Worm (Caenorhabditis elegans) whole organism, L4 larva: ENCODE results near the gene F40A3.1.
A peak's percentile ranks its signal among the peaks of the same experiment; 100 is the strongest.

Experiments used
- D1046.2 ChIP-seq: fragments of 200-800 bp; sonication (Bioruptor generic); IDR thresholded peaks from 2 replicates; pipeline ENCODE4 v1.3.6; 2022; ENCODE audit warnings: missing genetic modification characterization, missing compliant biosample characterization
- F26F4.8 ChIP-seq: fragments of 200-800 bp; sonication (Bioruptor generic); conservative IDR thresholded peaks from 2 replicates; pipeline ENCODE4 v1.3.6; 2022; ENCODE audit warnings: missing genetic modification characterization, missing compliant biosample characterization
- F37D6.2 ChIP-seq: sonication (generic microtip); optimal IDR thresholded peaks from 2 replicates; lab custom pipeline; 2016; ENCODE audit warnings: mild to moderate bottlenecking, missing genetic modification characterization, missing compliant biosample characterization
- T20F7.1 ChIP-seq: fragments of 200-800 bp; sonication (Bioruptor generic); optimal IDR thresholded peaks from 2 replicates; lab custom pipeline; 2018; ENCODE audit warnings: mild to moderate bottlenecking, missing genetic modification characterization, missing compliant biosample characterization
- T26A8.4 ChIP-seq: fragments of 200-800 bp; sonication (Bioruptor generic); IDR thresholded peaks from 2 replicates; pipeline ENCODE4 v1.3.6; 2022; ENCODE audit warnings: missing genetic modification characterization, missing compliant biosample characterization
- ZK546.5 ChIP-seq, 2 experiments: sonication (generic microtip); optimal IDR thresholded peaks; 2 replicates each; lab custom pipeline; 2017; ENCODE audit warnings: missing biosample characterization in 2 of 2, missing genetic modification characterization in 2 of 2
- attf-4 ChIP-seq: sonication (generic microtip); optimal IDR thresholded peaks from 3 replicates; lab custom pipeline; 2017; ENCODE audit warnings: missing biosample characterization, missing genetic modification characterization
- ceh-32 ChIP-seq: sonication (generic microtip); optimal IDR thresholded peaks from 2 replicates; lab custom pipeline; 2016; ENCODE audit warnings: mild to moderate bottlenecking, missing genetic modification characterization, missing compliant biosample characterization; ENCODE audit not compliant: poor library complexity
- ceh-44 ChIP-seq: fragments of 200-800 bp; sonication (Bioruptor generic); IDR thresholded peaks from 2 replicates; pipeline ENCODE4 v1.3.6; 2022; ENCODE audit warnings: missing genetic modification reagents, missing genetic modification characterization, missing compliant biosample characterization
- ceh-62 ChIP-seq: sonication (generic microtip); optimal IDR thresholded peaks from 2 replicates; lab custom pipeline; 2017; ENCODE audit warnings: missing biosample characterization, missing genetic modification characterization
- ceh-82 ChIP-seq: sonication (generic microtip); optimal IDR thresholded peaks from 2 replicates; lab custom pipeline; 2017; ENCODE audit warnings: missing biosample characterization, missing genetic modification characterization
- daf-8 ChIP-seq: fragments of 200-800 bp; sonication (Bioruptor generic); IDR thresholded peaks from 2 replicates; pipeline ENCODE4 v1.3.6; 2022; ENCODE audit warnings: missing genetic modification characterization, missing compliant biosample characterization
- dmd-6 ChIP-seq: fragments of 200-800 bp; sonication (Bioruptor generic); IDR thresholded peaks from 2 replicates; pipeline ENCODE4 v1.3.6; 2022; ENCODE audit warnings: missing genetic modification reagents, missing genetic modification characterization, missing compliant biosample characterization
- dpl-1 ChIP-seq: fragments of 150-350 bp; optimal IDR thresholded peaks from 2 replicates; lab custom pipeline; 2014; ENCODE audit warnings: missing biosample characterization, missing genetic modification reagents, missing genetic modification characterization
- duxl-1 ChIP-seq: sonication (generic microtip); optimal IDR thresholded peaks from 2 replicates; lab custom pipeline; 2016; ENCODE audit warnings: mild to moderate bottlenecking, missing genetic modification characterization, moderate library complexity, missing compliant biosample characterization; ENCODE audit not compliant: poor library complexity
- dve-1 ChIP-seq: sonication (generic microtip); optimal IDR thresholded peaks from 2 replicates; lab custom pipeline; 2017; ENCODE audit warnings: antibody characterized with exemption, mild to moderate bottlenecking, missing genetic modification characterization, missing compliant biosample characterization; ENCODE audit not compliant: insufficient read depth
- fos-1 ChIP-seq: fragments of 150-350 bp; optimal IDR thresholded peaks from 2 replicates; lab custom pipeline; 2014; ENCODE audit warnings: missing biosample characterization, missing genetic modification characterization
- gei-8 ChIP-seq: fragments of 200-800 bp; sonication (Bioruptor generic); optimal IDR thresholded peaks from 2 replicates; lab custom pipeline; 2018; ENCODE audit warnings: mild to moderate bottlenecking, missing genetic modification characterization, missing compliant biosample characterization
- hif-1 ChIP-seq, 2 experiments: sonication (generic microtip); optimal IDR thresholded peaks; 2 replicates each; lab custom pipeline; 2016 to 2017; ENCODE audit warnings: missing compliant biosample characterization in 2 of 2, missing genetic modification characterization in 2 of 2, missing genetic modification reagents in 2 of 2, missing genotype in 2 of 2, mild to moderate bottlenecking in 1 of 2
- hlh-11 ChIP-seq: fragments of 200-800 bp; sonication (Bioruptor generic); optimal IDR thresholded peaks from 2 replicates; lab custom pipeline; 2018; ENCODE audit warnings: mild to moderate bottlenecking, missing genetic modification characterization, missing compliant biosample characterization
- hlh-30 ChIP-seq: sonication (generic microtip); optimal IDR thresholded peaks from 2 replicates; lab custom pipeline; 2017; ENCODE audit warnings: antibody characterized with exemption, mild to moderate bottlenecking, missing genetic modification characterization, missing compliant biosample characterization; ENCODE audit not compliant: insufficient read depth
- hmg-1.1 ChIP-seq: fragments of 200-800 bp; sonication (Bioruptor generic); IDR thresholded peaks from 2 replicates; pipeline ENCODE4 v1.3.6; 2022; ENCODE audit warnings: missing genetic modification reagents, missing genetic modification characterization, missing compliant biosample characterization
- lin-1 ChIP-seq: fragments of 200-800 bp; sonication (Bioruptor generic); IDR thresholded peaks from 2 replicates; pipeline ENCODE4 v1.3.6; 2022; ENCODE audit warnings: missing genetic modification reagents, missing genetic modification characterization, missing compliant biosample characterization
- lin-13 ChIP-seq: fragments of 150-350 bp; optimal IDR thresholded peaks from 2 replicates; lab custom pipeline; 2014; ENCODE audit warnings: missing biosample characterization, missing genetic modification reagents, missing genetic modification characterization
- lin-39 ChIP-seq: fragments of 150-350 bp; optimal IDR thresholded peaks from 2 replicates; lab custom pipeline; 2014; ENCODE audit warnings: missing biosample characterization, missing genetic modification reagents, missing genetic modification characterization
- lir-3 ChIP-seq: sonication (generic microtip); optimal IDR thresholded peaks from 2 replicates; lab custom pipeline; 2016; ENCODE audit warnings: mild to moderate bottlenecking, missing genetic modification characterization, missing compliant biosample characterization
- lsy-2 ChIP-seq, 2 experiments: fragments of 150-350 bp in 1 of 2; sonication (generic microtip) in 1 of 2; optimal IDR thresholded peaks; 2 replicates each; lab custom pipeline; 2014 to 2017; ENCODE audit warnings: missing biosample characterization in 2 of 2, missing genetic modification characterization in 2 of 2
- mdl-1 ChIP-seq, 2 experiments: fragments of 150-350 bp in 1 of 2; sonication (generic microtip) in 1 of 2; optimal IDR thresholded peaks; 2 replicates each; lab custom pipeline; 2014 to 2017; ENCODE audit warnings: missing biosample characterization in 2 of 2, missing genetic modification characterization in 2 of 2
- mep-1 ChIP-seq: fragments of 150-350 bp; sonication (generic microtip); optimal IDR thresholded peaks from 3 replicates; lab custom pipeline; 2014; ENCODE audit warnings: missing biosample characterization, missing genetic modification characterization
- mes-2 ChIP-seq: sonication (generic microtip); optimal IDR thresholded peaks from 2 replicates; lab custom pipeline; 2016; ENCODE audit warnings: missing genotype, mild to moderate bottlenecking, missing genetic modification characterization, missing compliant biosample characterization; ENCODE audit not compliant: poor library complexity, severe bottlenecking
- mxl-2 ChIP-seq: fragments of 200-800 bp; sonication (Bioruptor generic); conservative IDR thresholded peaks from 2 replicates; pipeline ENCODE4 v1.3.6; 2022; ENCODE audit warnings: missing genetic modification reagents, missing genetic modification characterization, missing compliant biosample characterization
- nhr-102 ChIP-seq: sonication (generic microtip); optimal IDR thresholded peaks from 2 replicates; lab custom pipeline; 2016; ENCODE audit warnings: mild to moderate bottlenecking, missing genetic modification characterization, moderate library complexity, missing compliant biosample characterization
- nhr-11 ChIP-seq: fragments of 150-350 bp; optimal IDR thresholded peaks from 2 replicates; lab custom pipeline; 2014; ENCODE audit warnings: missing biosample characterization, missing genetic modification characterization
- nhr-237 ChIP-seq: sonication (generic microtip); optimal IDR thresholded peaks from 2 replicates; lab custom pipeline; 2017; ENCODE audit warnings: missing biosample characterization, missing genetic modification characterization
- nhr-41 ChIP-seq: fragments of 200-800 bp; sonication (Bioruptor generic); IDR thresholded peaks from 2 replicates; pipeline ENCODE4 v1.3.6; 2022; ENCODE audit warnings: missing genetic modification reagents, missing genetic modification characterization, missing compliant biosample characterization
- nhr-77 ChIP-seq: fragments of 150-350 bp; optimal IDR thresholded peaks from 2 replicates; lab custom pipeline; 2014; ENCODE audit warnings: missing biosample characterization, missing genetic modification characterization
- pqm-1 ChIP-seq: sonication (generic microtip); optimal IDR thresholded peaks from 2 replicates; lab custom pipeline; 2017; ENCODE audit warnings: missing biosample characterization, missing genetic modification characterization
- rbr-2 ChIP-seq: sonication (generic microtip); optimal IDR thresholded peaks from 2 replicates; lab custom pipeline; 2016; ENCODE audit warnings: missing genotype, missing genetic modification characterization, missing compliant biosample characterization
- saeg-2 ChIP-seq: fragments of 200-800 bp; sonication (Bioruptor generic); IDR thresholded peaks from 2 replicates; pipeline ENCODE4 v1.3.6; 2022; ENCODE audit warnings: missing genetic modification reagents, missing genetic modification characterization, missing compliant biosample characterization
- set-16 ChIP-seq: fragments of 200-800 bp; sonication (Bioruptor generic); IDR thresholded peaks from 2 replicates; pipeline ENCODE4 v1.3.6; 2022; ENCODE audit warnings: missing genetic modification reagents, missing genetic modification characterization, missing compliant biosample characterization
- snpc-4 ChIP-seq: fragments of 150-350 bp; optimal IDR thresholded peaks from 2 replicates; lab custom pipeline; 2014; ENCODE audit warnings: missing biosample characterization, missing genetic modification characterization
- tra-1 ChIP-seq: fragments of 200-800 bp; sonication (Bioruptor generic); IDR thresholded peaks from 2 replicates; pipeline ENCODE4 v1.3.6; 2022; ENCODE audit warnings: missing genetic modification reagents, missing genetic modification characterization, missing compliant biosample characterization
- unc-130 ChIP-seq: sonication (generic microtip); optimal IDR thresholded peaks from 2 replicates; lab custom pipeline; 2016; ENCODE audit warnings: missing genetic modification reagents, missing genetic modification characterization, missing compliant biosample characterization
- unc-39 ChIP-seq: sonication (generic microtip); optimal IDR thresholded peaks from 2 replicates; lab custom pipeline; 2017; ENCODE audit warnings: missing biosample characterization, missing genetic modification characterization
- zag-1 ChIP-seq: fragments of 150-350 bp; optimal IDR thresholded peaks from 2 replicates; lab custom pipeline; 2014; ENCODE audit warnings: missing biosample characterization, missing genetic modification characterization
- zip-11 ChIP-seq: fragments of 200-800 bp; sonication (Bioruptor generic); IDR thresholded peaks from 2 replicates; pipeline ENCODE4 v1.3.6; 2022; ENCODE audit warnings: missing genetic modification characterization, missing compliant biosample characterization
- ztf-11 ChIP-seq: fragments of 150-350 bp; optimal IDR thresholded peaks from 2 replicates; lab custom pipeline; 2014; ENCODE audit warnings: missing biosample characterization, missing genetic modification characterization

F40A3.1 gene

ce11 chrV:7855382-7855994 lies 35.8 kb upstream of the F40A3.1 start, which contains the start of gene C37C3.2 (continued):
- TF ChIP-seq hlh-30 (tag; lab: Kevin White, UChicago) (peak; percentile 8), duxl-1 (tag; lab: Kevin White, UChicago) (peak; percentile 19)
- TF ChIP-seq, all 104 proteins: peak for 10

- no peak for TF ChIP-seq mdl-1 (tag; optimal IDR thresholded peaks at IDR 0.05; lab: Kevin White, UChicago)
- peak; percentile 38; the same call in 1 of the 2 replicates for TF ChIP-seq set-16
- TF ChIP-seq, all 104 proteins: peak for 1
These were observed 34.7 kb upstream of the F40A3.1 start for ce11 chrV:7856641-7857040.

- no peak for TF ChIP-seq unc-130
- TF ChIP-seq fos-1 (tag; lab: Kevin White, UChicago), result no peak
- peak; percentile 35 for TF ChIP-seq mep-1 (tag; lab: Kevin White, UChicago)
- TF ChIP-seq hmg-1.1 (GFP tag; lab: Robert Waterston, UW), result no peak
- TF ChIP-seq dve-1 (tag; lab: Kevin White, UChicago), result peak; percentile 14
- no peak for TF ChIP-seq hlh-11
- peak in 1 of 2 experiments; percentile 59 for TF ChIP-seq lsy-2 (tag; optimal IDR thresholded peaks at IDR 0.05; lab: Kevin White, UChicago)
- TF ChIP-seq rbr-2 (tag; lab: Kevin White, UChicago), result peak; percentile 11
- TF ChIP-seq lin-39 (tag; lab: Kevin White, UChicago), result no peak
- TF ChIP-seq dpl-1 (GFP tag; lab: Kevin White, UChicago), result no peak
- TF ChIP-seq saeg-2 (GFP tag; lab: Robert Waterston, UW), result no peak
- no peak for TF ChIP-seq mes-2 (tag; lab: Kevin White, UChicago)
- no peak for TF ChIP-seq ceh-62 (tag; lab: Kevin White, UChicago)
- TF ChIP-seq T20F7.1 (GFP tag; lab: Kevin White, UChicago), result no peak
- no peak for TF ChIP-seq lir-3 (tag; lab: Kevin White, UChicago)
- no peak for TF ChIP-seq nhr-41 (GFP tag; lab: Robert Waterston, UW)
- TF ChIP-seq unc-39 (tag; lab: Kevin White, UChicago), result no peak
- no peak for TF ChIP-seq D1046.2 (GFP tag; lab: Robert Waterston, UW)
- TF ChIP-seq snpc-4, result no peak
- peak; percentile 81 for TF ChIP-seq T26A8.4
- no peak for TF ChIP-seq ceh-82 (tag; lab: Kevin White, UChicago)
- no peak for TF ChIP-seq F37D6.2
- TF ChIP-seq lin-1, result no peak; the same call in 1 of the 2 replicates
- TF ChIP-seq pqm-1 (tag; lab: Kevin White, UChicago), result no peak
- no peak for TF ChIP-seq F26F4.8
- no peak for TF ChIP-seq nhr-77
- no peak for TF ChIP-seq zip-11 (GFP tag; lab: Robert Waterston, UW)
- TF ChIP-seq ztf-11 (tag; lab: Kevin White, UChicago), result no peak
- TF ChIP-seq dmd-6 (GFP tag; lab: Robert Waterston, UW), result no peak
- no peak for TF ChIP-seq mxl-2 (GFP tag; lab: Robert Waterston, UW)
- TF ChIP-seq nhr-237, result no peak
- peak; percentile 69 for TF ChIP-seq nhr-102 (tag; lab: Kevin White, UChicago)
- no peak for TF ChIP-seq ZK546.5 (tag; optimal IDR thresholded peaks at IDR 0.05; lab: Kevin White, UChicago)
- no peak for TF ChIP-seq attf-4 (tag; lab: Kevin White, UChicago)
- peak; percentile 57 for TF ChIP-seq lin-13 (GFP tag; lab: Kevin White, UChicago)
- no peak for TF ChIP-seq ceh-44
- TF ChIP-seq hif-1 (tag; optimal IDR thresholded peaks at IDR 0.05; lab: Kevin White, UChicago), result no peak
- TF ChIP-seq gei-8, result no peak
- no peak for TF ChIP-seq ceh-32 (tag; lab: Kevin White, UChicago)
- no peak for TF ChIP-seq nhr-11 (tag; lab: Kevin White, UChicago)
- TF ChIP-seq daf-8 (GFP tag; lab: Robert Waterston, UW), result 0 out of 2 replicates have a peak, but pooled peaks have one; percentile 13
- TF ChIP-seq tra-1 (GFP tag; lab: Robert Waterston, UW), result no peak
- TF ChIP-seq zag-1 (tag; lab: Kevin White, UChicago), result no peak
These were observed 33.4 kb upstream of the F40A3.1 start, which contains the start of gene C37C3.1 for ce11 chrV:7857931-7858330. C37C3.1 (plus strand) TSS chrV:7857963.
